Worm (Caenorhabditis elegans) whole organism, midembryonic: ENCODE results near the gene ZC21.6.

ENCODE experiments used
- T22C8.4 ChIP-seq: fragments of 200-800 bp; sonication (Bioruptor generic); IDR thresholded peaks from 2 replicates; pipeline ENCODE4 v1.3.6; 2022; ENCODE audit warnings: missing genetic modification characterization, missing compliant biosample characterization
- cog-1 ChIP-seq: sonication (generic microtip); optimal IDR thresholded peaks from 2 replicates; lab custom pipeline; 2016; ENCODE audit warnings: missing genetic modification characterization, missing compliant biosample characterization
- flt-1 ChIP-seq: fragments of 200-800 bp; sonication (Bioruptor generic); IDR thresholded peaks from 2 replicates; pipeline ENCODE4 v1.3.6; 2022; ENCODE audit warnings: missing genetic modification characterization, missing compliant biosample characterization
- med-1 ChIP-seq: sonication (generic microtip); optimal IDR thresholded peaks from 2 replicates; lab custom pipeline; 2017; ENCODE audit warnings: missing genetic modification characterization, mild to moderate bottlenecking, missing compliant biosample characterization, antibody characterized with exemption, missing genetic modification reagents; ENCODE audit not compliant: insufficient read depth
- ref-1 ChIP-seq: fragments of 200-800 bp; sonication (Bioruptor generic); conservative IDR thresholded peaks from 2 replicates; pipeline ENCODE4 v1.3.6; 2022; ENCODE audit warnings: missing genetic modification reagents, missing genetic modification characterization, missing compliant biosample characterization
- tab-1 ChIP-seq: fragments of 200-800 bp; sonication (Bioruptor generic); IDR thresholded peaks from 2 replicates; pipeline ENCODE4 v1.3.6; 2022; ENCODE audit warnings: missing genetic modification characterization, missing compliant biosample characterization
- ztf-29 ChIP-seq: fragments of 200-800 bp; sonication (Bioruptor generic); IDR thresholded peaks from 2 replicates; pipeline ENCODE4 v1.3.6; 2022; ENCODE audit warnings: missing genetic modification reagents, missing genetic modification characterization, missing compliant biosample characterization

DNA sequence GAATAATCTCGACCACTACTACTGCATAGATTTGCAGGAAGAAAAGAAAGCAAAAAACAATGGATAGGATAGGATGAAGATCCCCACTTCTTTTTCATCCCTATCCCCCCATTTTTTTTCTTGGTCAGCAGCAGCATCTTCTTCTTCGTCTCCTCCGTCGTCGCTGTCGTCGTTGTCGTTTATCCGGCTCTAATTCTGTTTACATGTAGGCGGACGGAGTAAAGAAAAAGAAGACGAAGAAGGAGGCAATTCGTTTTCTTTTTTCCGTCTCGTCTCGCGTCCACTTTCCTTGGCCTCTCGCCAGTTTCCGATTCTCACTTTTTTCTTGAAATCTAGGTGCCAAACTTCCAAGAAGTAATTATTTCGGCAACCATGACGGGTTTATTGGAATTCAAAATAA lies 33.7 kb downstream of the ZC21.6 start:
- TF ChIP-seq cog-1 (tag; lab: Kevin White, UChicago) (no peak), T22C8.4 (GFP tag; lab: Robert Waterston, UW) (no peak), tab-1 (no peak), med-1 (no peak), flt-1 (GFP tag; lab: Robert Waterston, UW) (no peak), ztf-29 (GFP tag; lab: Robert Waterston, UW) (no peak), ref-1 (no peak)
